Fruit fly (Drosophila melanogaster) whole organism, adult: ENCODE results near the gene Rab39.

ENCODE experiments used
- CG11617 ChIP-seq: fragments of 200-800 bp; sonication (Bioruptor generic); optimal IDR thresholded peaks from 2 replicates; lab custom pipeline; 2017; ENCODE audit warnings: mild to moderate bottlenecking, missing biosample characterization, missing genetic modification reagents, missing genetic modification characterization
- CG14711 ChIP-seq: fragments of 200-800 bp; sonication (Bioruptor generic); optimal IDR thresholded peaks from 2 replicates; lab custom pipeline; 2018; ENCODE audit warnings: missing biosample characterization, mild to moderate bottlenecking, missing genetic modification characterization, moderate library complexity
- CG1620 ChIP-seq: fragments of 200-800 bp; sonication (Bioruptor generic); optimal IDR thresholded peaks from 2 replicates; lab custom pipeline; 2016; ENCODE audit warnings: missing biosample characterization, missing genetic modification characterization
- CG33017 ChIP-seq: fragments of 200-800 bp; sonication (Bioruptor generic); optimal IDR thresholded peaks from 2 replicates; lab custom pipeline; 2018; ENCODE audit warnings: missing biosample characterization, mild to moderate bottlenecking, missing genetic modification characterization, moderate library complexity
- CG5204 ChIP-seq: fragments of 200-800 bp; sonication (Bioruptor generic); optimal IDR thresholded peaks from 2 replicates; lab custom pipeline; 2016; ENCODE audit warnings: missing biosample characterization, missing genetic modification characterization
- CG7045 ChIP-seq: fragments of 200-800 bp; sonication (Bioruptor generic); optimal IDR thresholded peaks from 2 replicates; lab custom pipeline; 2017; ENCODE audit warnings: missing biosample characterization, mild to moderate bottlenecking, missing genetic modification characterization
- CG7101 ChIP-seq: fragments of 200-800 bp; sonication (Bioruptor generic); optimal IDR thresholded peaks from 2 replicates; lab custom pipeline; 2018; ENCODE audit warnings: missing biosample characterization, mild to moderate bottlenecking, missing genetic modification characterization, moderate library complexity
- Hr96 ChIP-seq: fragments of 200-800 bp; sonication (Bioruptor generic); optimal IDR thresholded peaks from 2 replicates; lab custom pipeline; 2016; ENCODE audit warnings: missing biosample characterization, missing genetic modification characterization
- bab1 ChIP-seq: fragments of 200-800 bp; sonication (Bioruptor generic); optimal IDR thresholded peaks from 3 replicates; lab custom pipeline; 2019; ENCODE audit warnings: missing biosample characterization, mild to moderate bottlenecking, missing genetic modification characterization, moderate library complexity
- cic ChIP-seq: fragments of 200-800 bp; sonication (Bioruptor generic); optimal IDR thresholded peaks from 2 replicates; lab custom pipeline; 2017; ENCODE audit warnings: missing biosample characterization, mild to moderate bottlenecking, missing genetic modification characterization, moderate library complexity
- cnc ChIP-seq, 2 experiments: fragments of >200 bp; optimal IDR thresholded peaks; 2 replicates each; lab custom pipeline; 2017
- kay ChIP-seq: fragments of 200-800 bp; sonication (Bioruptor generic); peaks from one replicate; lab custom pipeline; 2016; ENCODE audit warnings: missing biosample characterization, missing genetic modification characterization, borderline replicate concordance
- ovo ChIP-seq: fragments of 200-800 bp; sonication (Bioruptor generic); optimal IDR thresholded peaks from 2 replicates; lab custom pipeline; 2016; ENCODE audit warnings: missing biosample characterization, missing genetic modification characterization
- pad ChIP-seq: fragments of 200-800 bp; sonication (Bioruptor generic); optimal IDR thresholded peaks from 3 replicates; lab custom pipeline; 2017; ENCODE audit warnings: missing biosample characterization, missing genetic modification characterization, mild to moderate bottlenecking, moderate library complexity, missing genetic modification reagents

- TF ChIP-seq cnc (optimal IDR thresholded peaks at IDR 0.05; lab: Kevin White, UChicago), result no peak
- no peak for TF ChIP-seq CG5204 (GFP tag; lab: Kevin White, UChicago)
- TF ChIP-seq kay (GFP tag; lab: Kevin White, UChicago), result no peak
- TF ChIP-seq Hr96 (GFP tag; lab: Kevin White, UChicago), result no peak
- TF ChIP-seq cic (GFP tag; lab: Kevin White, UChicago), result no peak
- TF ChIP-seq CG1620 (GFP tag; lab: Kevin White, UChicago), result no peak
- no peak for TF ChIP-seq CG14711 (tag; lab: Kevin White, UChicago)
- no peak for TF ChIP-seq CG11617 (GFP tag; lab: Kevin White, UChicago)
- no peak for TF ChIP-seq CG7101 (tag; lab: Kevin White, UChicago)
- TF ChIP-seq CG33017 (tag; lab: Kevin White, UChicago), result no peak
- no peak for TF ChIP-seq CG7045 (GFP tag; lab: Kevin White, UChicago)
- no peak for TF ChIP-seq ovo
- no peak for TF ChIP-seq pad (GFP tag; lab: Kevin White, UChicago)
- no peak for TF ChIP-seq bab1 (GFP tag; lab: Kevin White, UChicago)
Measured at dm6 chrX:7777905-7778304, 43.2 kb downstream of the Rab39 start, which contains the start of gene CG32718.
